Fruit fly (Drosophila melanogaster) whole organism, embryonic: ENCODE data around the gene ec.

Experiments
- Adf1 ChIP-seq: fragments of 200-800 bp; sonication (Bioruptor generic); IDR thresholded peaks from 2 replicates; pipeline ENCODE4 v1.3.6; 2022; ENCODE audit warnings: missing biosample characterization, missing genetic modification characterization
- Aef1 ChIP-seq: fragments of 200-800 bp; sonication (Bioruptor generic); IDR thresholded peaks from 3 replicates; pipeline ENCODE4 v1.3.6; 2022; ENCODE audit warnings: missing biosample characterization, missing genetic modification characterization
- CG10462 ChIP-seq: fragments of 200-800 bp; sonication (Bioruptor generic); optimal IDR thresholded peaks from 2 replicates; lab custom pipeline; 2016; ENCODE audit warnings: missing biosample characterization, missing genetic modification characterization
- CG10959 ChIP-seq: fragments of 200-800 bp; sonication (Bioruptor generic); IDR thresholded peaks from 2 replicates; pipeline ENCODE4 v1.3.6; 2022; ENCODE audit warnings: missing biosample characterization, missing genetic modification characterization
- CG12104 ChIP-seq: fragments of 200-800 bp; sonication (Bioruptor generic); optimal IDR thresholded peaks from 3 replicates; lab custom pipeline; 2016; ENCODE audit warnings: missing biosample characterization, missing genetic modification characterization
- CG12391 ChIP-seq: fragments of 200-800 bp; sonication (Bioruptor generic); optimal IDR thresholded peaks from 3 replicates; lab custom pipeline; 2018; ENCODE audit warnings: missing biosample characterization, mild to moderate bottlenecking, missing genetic modification characterization, moderate library complexity
- CG1529 ChIP-seq: fragments of 200-800 bp; sonication (Bioruptor generic); optimal IDR thresholded peaks from 3 replicates; lab custom pipeline; 2018; ENCODE audit warnings: missing biosample characterization, missing genetic modification characterization
- CG15514 ChIP-seq: fragments of 200-800 bp; sonication (Bioruptor generic); optimal IDR thresholded peaks from 3 replicates; lab custom pipeline; 2017; ENCODE audit warnings: missing biosample characterization, missing genetic modification characterization, mild to moderate bottlenecking, moderate library complexity, missing genetic modification reagents
- CG1602 ChIP-seq: fragments of 200-800 bp; sonication (Bioruptor generic); optimal IDR thresholded peaks from 3 replicates; lab custom pipeline; 2016; ENCODE audit warnings: missing biosample characterization, missing genetic modification characterization
- CG1603 ChIP-seq: fragments of 200-800 bp; sonication (Bioruptor generic); optimal IDR thresholded peaks from 2 replicates; lab custom pipeline; 2019; ENCODE audit warnings: missing biosample characterization, mild to moderate bottlenecking, missing genetic modification characterization, moderate library complexity
- CG17385 ChIP-seq: fragments of 200-800 bp; sonication (Bioruptor generic); optimal IDR thresholded peaks from 3 replicates; lab custom pipeline; 2018; ENCODE audit warnings: missing biosample characterization, mild to moderate bottlenecking, missing genetic modification characterization
- CG1792 ChIP-seq: fragments of 200-800 bp; sonication (Bioruptor generic); optimal IDR thresholded peaks from 2 replicates; lab custom pipeline; 2016; ENCODE audit warnings: missing biosample characterization, missing genetic modification characterization
- CG2199 ChIP-seq: fragments of 200-800 bp; sonication (Bioruptor generic); IDR thresholded peaks from 3 replicates; pipeline ENCODE4 v1.3.6; 2022; ENCODE audit warnings: missing biosample characterization, missing genetic modification characterization
- CG31441 ChIP-seq: fragments of 200-800 bp; sonication (Bioruptor generic); IDR thresholded peaks from 2 replicates; pipeline ENCODE4 v1.3.6; 2022; ENCODE audit warnings: missing biosample characterization, missing genetic modification characterization
- CG33213 ChIP-seq: fragments of 200-800 bp; sonication (Bioruptor generic); optimal IDR thresholded peaks from 3 replicates; lab custom pipeline; 2016; ENCODE audit warnings: missing biosample characterization, missing genetic modification characterization
- CG34422 ChIP-seq: fragments of 200-800 bp; sonication (Bioruptor generic); IDR thresholded peaks from 3 replicates; pipeline ENCODE4 v1.3.6; 2022; ENCODE audit warnings: missing biosample characterization, missing genetic modification characterization
- CG3847 ChIP-seq: fragments of 200-800 bp; sonication (Bioruptor generic); IDR thresholded peaks from 2 replicates; pipeline ENCODE4 v1.3.6; 2022; ENCODE audit warnings: missing biosample characterization, missing genetic modification characterization
- CG6689 ChIP-seq: fragments of 200-800 bp; sonication (Bioruptor generic); IDR thresholded peaks from 2 replicates; pipeline ENCODE4 v1.3.6; 2022; ENCODE audit warnings: missing biosample characterization, missing genetic modification characterization
- CG7372 ChIP-seq: fragments of 200-800 bp; sonication (Bioruptor generic); IDR thresholded peaks from 2 replicates; pipeline ENCODE4 v1.3.6; 2022; ENCODE audit warnings: missing biosample characterization, missing genetic modification characterization
- CoRest ChIP-seq: fragments of 200-800 bp; sonication (Bioruptor generic); optimal IDR thresholded peaks from 3 replicates; lab custom pipeline; 2018; ENCODE audit warnings: missing biosample characterization, mild to moderate bottlenecking, missing genetic modification characterization, moderate library complexity
- E2f2 ChIP-seq: fragments of 200-800 bp; sonication (Bioruptor generic); IDR thresholded peaks from 2 replicates; pipeline ENCODE4 v1.3.6; 2022; ENCODE audit warnings: missing biosample characterization, missing genetic modification characterization
- Max ChIP-seq: fragments of 200-800 bp; sonication (Bioruptor generic); optimal IDR thresholded peaks from 2 replicates; lab custom pipeline; 2016; ENCODE audit warnings: missing biosample characterization, mild to moderate bottlenecking, missing genetic modification characterization
- Oli ChIP-seq: fragments of 200-800 bp; sonication (Bioruptor generic); optimal IDR thresholded peaks from 2 replicates; lab custom pipeline; 2018; ENCODE audit warnings: missing biosample characterization, mild to moderate bottlenecking, missing genetic modification characterization, moderate library complexity
- Spps ChIP-seq: fragments of 200-800 bp; sonication (Bioruptor generic); optimal IDR thresholded peaks from 2 replicates; lab custom pipeline; 2018; ENCODE audit warnings: missing biosample characterization, mild to moderate bottlenecking, missing genetic modification characterization
- Taf1 ChIP-seq: fragments of 200-800 bp; sonication (Bioruptor generic); IDR thresholded peaks from 2 replicates; pipeline ENCODE4 v1.3.6; 2022; ENCODE audit warnings: missing biosample characterization, missing genetic modification characterization
- Xrp1 ChIP-seq: fragments of 200-800 bp; sonication (Bioruptor generic); IDR thresholded peaks from 2 replicates; pipeline ENCODE4 v1.3.6; 2022; ENCODE audit warnings: missing biosample characterization, missing genetic modification characterization
- az2 ChIP-seq: fragments of 200-800 bp; sonication (Bioruptor generic); optimal IDR thresholded peaks from 3 replicates; lab custom pipeline; 2016; ENCODE audit warnings: missing biosample characterization, missing genetic modification characterization
- bigmax ChIP-seq: fragments of 200-800 bp; sonication (Bioruptor generic); optimal IDR thresholded peaks from 2 replicates; lab custom pipeline; 2018; ENCODE audit warnings: missing biosample characterization, mild to moderate bottlenecking, missing genetic modification characterization
- cas ChIP-seq: fragments of 200-800 bp; sonication (Bioruptor generic); IDR thresholded peaks from 2 replicates; pipeline ENCODE4 v1.3.6; 2022; ENCODE audit warnings: missing biosample characterization, missing genetic modification characterization
- chn ChIP-seq: fragments of 200-800 bp; sonication (Bioruptor generic); optimal IDR thresholded peaks from 2 replicates; lab custom pipeline; 2016; ENCODE audit warnings: missing biosample characterization, missing genetic modification characterization
- crol ChIP-seq: fragments of 200-800 bp; sonication (Bioruptor generic); IDR thresholded peaks from 2 replicates; pipeline ENCODE4 v1.3.6; 2022; ENCODE audit warnings: missing biosample characterization, missing genetic modification characterization
- crp ChIP-seq, 2 experiments: fragments of 200-800 bp; sonication (Bioruptor generic); optimal IDR thresholded peaks; 2 replicates in 1 of 2; 3 replicates in 1 of 2; lab custom pipeline; 2017; ENCODE audit warnings: missing biosample characterization in 2 of 2, missing genetic modification characterization in 2 of 2, mild to moderate bottlenecking in 1 of 2, moderate library complexity in 1 of 2
- dpn ChIP-seq, 2 experiments: fragments of 200-800 bp; sonication (Bioruptor generic); optimal IDR thresholded peaks; 3 replicates each; lab custom pipeline; 2016; ENCODE audit warnings: missing biosample characterization in 2 of 2, missing genetic modification characterization in 2 of 2
- gce ChIP-seq: fragments of 200-800 bp; sonication (Bioruptor generic); IDR thresholded peaks from 3 replicates; pipeline ENCODE4 v1.3.6; 2022; ENCODE audit warnings: missing biosample characterization, missing genetic modification characterization
- gcm ChIP-seq: fragments of 200-800 bp; sonication (Bioruptor generic); optimal IDR thresholded peaks from 2 replicates; lab custom pipeline; 2019; ENCODE audit warnings: missing biosample characterization, mild to moderate bottlenecking, missing genetic modification characterization, moderate library complexity
- ham ChIP-seq: fragments of 200-800 bp; sonication (Bioruptor generic); IDR thresholded peaks from 2 replicates; pipeline ENCODE4 v1.3.6; 2022; ENCODE audit warnings: missing biosample characterization, missing genetic modification characterization
- hbn ChIP-seq: fragments of 200-800 bp; sonication (Bioruptor generic); IDR thresholded peaks from 2 replicates; pipeline ENCODE4 v1.3.6; 2022; ENCODE audit warnings: missing biosample characterization, missing genetic modification characterization; ENCODE audit not compliant: partially characterized antibody
- lbe ChIP-seq: fragments of 200-800 bp; sonication (Bioruptor generic); optimal IDR thresholded peaks from 2 replicates; lab custom pipeline; 2016; ENCODE audit warnings: missing biosample characterization, mild to moderate bottlenecking, missing genetic modification characterization
- lmd ChIP-seq: fragments of 200-800 bp; sonication (Bioruptor generic); IDR thresholded peaks from 2 replicates; pipeline ENCODE4 v1.3.6; 2022; ENCODE audit warnings: missing biosample characterization, missing genetic modification characterization
- luna ChIP-seq: fragments of 200-800 bp; sonication (Bioruptor generic); optimal IDR thresholded peaks from 2 replicates; lab custom pipeline; 2016; ENCODE audit warnings: missing biosample characterization, missing genetic modification characterization
- nom ChIP-seq: fragments of 200-800 bp; sonication (Bioruptor generic); optimal IDR thresholded peaks from 2 replicates; lab custom pipeline; 2017; ENCODE audit warnings: missing biosample characterization, missing genetic modification characterization, mild to moderate bottlenecking, moderate library complexity, missing genetic modification reagents
- pan ChIP-seq, 4 experiments: fragments of >200 bp in 3 of 4; fragments of 200-800 bp in 1 of 4; sonication (Bioruptor generic) in 1 of 4; optimal IDR thresholded peaks in 3 of 4; IDR thresholded peaks in 1 of 4; 2 replicates each; pipeline versions ENCODE4 v1.3.6 to Lab custom; 2017 to 2022; ENCODE audit warnings: missing biosample characterization in 2 of 4, missing genetic modification characterization in 2 of 4, mixed read lengths in 1 of 4
- pfk ChIP-seq: fragments of 200-800 bp; sonication (Bioruptor generic); optimal IDR thresholded peaks from 2 replicates; lab custom pipeline; 2018; ENCODE audit warnings: missing biosample characterization, mild to moderate bottlenecking, missing genetic modification characterization, moderate library complexity
- phol ChIP-seq: fragments of 200-800 bp; sonication (Bioruptor generic); optimal IDR thresholded peaks from 3 replicates; lab custom pipeline; 2018; ENCODE audit warnings: missing biosample characterization, mild to moderate bottlenecking, missing genetic modification characterization, moderate library complexity
- prd ChIP-seq, 3 experiments: fragments of >200 bp in 2 of 3; fragments of 200-800 bp in 1 of 3; sonication (Bioruptor generic) in 1 of 3; optimal IDR thresholded peaks in 2 of 3; IDR thresholded peaks in 1 of 3; 2 replicates in 2 of 3; 3 replicates in 1 of 3; pipeline versions ENCODE4 v1.3.6 to Lab custom; 2017 to 2022; ENCODE audit warnings: missing biosample characterization in 1 of 3, missing genetic modification characterization in 1 of 3
- repo ChIP-seq: fragments of 200-800 bp; sonication (Bioruptor generic); optimal IDR thresholded peaks from 2 replicates; lab custom pipeline; 2016; ENCODE audit warnings: missing biosample characterization, missing genetic modification characterization
- sc ChIP-seq, 3 experiments: fragments of >200 bp in 2 of 3; fragments of 200-800 bp in 1 of 3; sonication (Bioruptor generic) in 1 of 3; optimal IDR thresholded peaks; 2 replicates in 2 of 3; 3 replicates in 1 of 3; lab custom pipeline; 2017; ENCODE audit warnings: mild to moderate bottlenecking in 1 of 3, missing biosample characterization in 1 of 3, missing genetic modification characterization in 1 of 3, missing genetic modification reagents in 1 of 3
- sens ChIP-seq: fragments of 200-800 bp; sonication (Bioruptor generic); peaks from one replicate; lab custom pipeline; 2016; ENCODE audit warnings: missing biosample characterization, missing genetic modification characterization
- tx ChIP-seq: fragments of 200-800 bp; sonication (Bioruptor generic); optimal IDR thresholded peaks from 2 replicates; lab custom pipeline; 2016; ENCODE audit warnings: missing biosample characterization, missing genetic modification characterization

ec gene

dm6 chrX:3774277-3774676 is 37.2 kb upstream of the ec start (continued):
- peak; percentile 83 for TF ChIP-seq repo
- TF ChIP-seq Spps (tag; lab: Kevin White, UChicago): peak; percentile 41
- TF ChIP-seq crol (GFP tag; lab: Robert Waterston, UW): no peak
- TF ChIP-seq gce: peak; percentile 71; the same call in 1 of the 3 replicates
- peak; percentile 79 for TF ChIP-seq CG12104 (GFP tag; lab: Kevin White, UChicago)
- TF ChIP-seq CG34422 (GFP tag; lab: Robert Waterston, UW): peak; percentile 92
- TF ChIP-seq Oli (tag; lab: Kevin White, UChicago): peak; percentile 88
- peak; percentile 58 for TF ChIP-seq CG1529
- peak; percentile 91 for TF ChIP-seq luna (GFP tag; lab: Kevin White, UChicago)
- peak; percentile 70 for TF ChIP-seq CG10462 (GFP tag; lab: Kevin White, UChicago)
- TF ChIP-seq CG1792 (GFP tag; lab: Kevin White, UChicago): peak; percentile 86
- TF ChIP-seq CG10959 (GFP tag; lab: Robert Waterston, UW): peak; percentile 69
- TF ChIP-seq Aef1: peak; percentile 91
- peak; percentile 91 for TF ChIP-seq CG6689 (GFP tag; lab: Robert Waterston, UW)
- peak; percentile 71 for TF ChIP-seq E2f2 (GFP tag; lab: Robert Waterston, UW)
- TF ChIP-seq sens (GFP tag; lab: Kevin White, UChicago): peak; percentile 97
- peak; percentile 88 for TF ChIP-seq CG31441
- TF ChIP-seq pfk (GFP tag; lab: Kevin White, UChicago): peak; percentile 22
- TF ChIP-seq cas: peak; percentile 92
- TF ChIP-seq CG15514 (GFP tag; lab: Kevin White, UChicago): peak; percentile 86
- peak; percentile 91 for TF ChIP-seq Taf1 (GFP tag; lab: Robert Waterston, UW)
- peak; percentile 93 for TF ChIP-seq CoRest (tag; lab: Kevin White, UChicago)
- no peak for TF ChIP-seq sc (optimal IDR thresholded peaks at IDR 0.05; lab: Kevin White, UChicago)
- peak; percentile 34 for TF ChIP-seq sc (GFP tag; optimal IDR thresholded peaks at IDR 0.05; lab: Kevin White, UChicago)
- peak; percentile 94 for TF ChIP-seq CG3847 (GFP tag; lab: Robert Waterston, UW)
- peak; percentile 73 for TF ChIP-seq lbe (GFP tag; lab: Kevin White, UChicago)
- peak; percentile 80 for TF ChIP-seq phol (tag; lab: Kevin White, UChicago)
- TF ChIP-seq crp (GFP tag; optimal IDR thresholded peaks at IDR 0.05; lab: Kevin White, UChicago): peak in 1 of 2 experiments; percentile 50
- peak; percentile 89 for TF ChIP-seq Xrp1 (GFP tag; lab: Robert Waterston, UW)
- peak; percentile 23 for TF ChIP-seq bigmax (GFP tag; lab: Kevin White, UChicago)
- TF ChIP-seq tx (GFP tag; lab: Kevin White, UChicago): peak; percentile 85
- TF ChIP-seq CG1603 (tag; lab: Kevin White, UChicago): peak; percentile 79
- TF ChIP-seq CG33213 (GFP tag; lab: Kevin White, UChicago): peak; percentile 69
- TF ChIP-seq prd (optimal IDR thresholded peaks at IDR 0.05; lab: Kevin White, UChicago): no peak
- peak; percentile 95 for TF ChIP-seq prd (GFP tag; IDR thresholded peaks at IDR 0.05; lab: Robert Waterston, UW)
- peak; percentile 71; the same call in 1 of the 3 replicates for TF ChIP-seq CG2199
- TF ChIP-seq nom: peak; percentile 24
- TF ChIP-seq az2 (GFP tag; lab: Kevin White, UChicago): peak; percentile 84
- TF ChIP-seq gcm: peak; percentile 74
- no peak for TF ChIP-seq pan (optimal IDR thresholded peaks at IDR 0.05; lab: Kevin White, UChicago)
- peak in 1 of 2 experiments; percentile 95 for TF ChIP-seq pan (GFP tag; optimal IDR thresholded peaks at IDR 0.05 in 1 of 2, IDR thresholded peaks at IDR 0.05 in 1 of 2)
- TF ChIP-seq CG17385 (GFP tag; lab: Kevin White, UChicago): peak; percentile 89
- peak; percentile 90 to 92 for TF ChIP-seq dpn (GFP tag; optimal IDR thresholded peaks at IDR 0.05; lab: Kevin White, UChicago)
- peak; percentile 94 for TF ChIP-seq CG7372 (GFP tag; lab: Robert Waterston, UW)
- TF ChIP-seq Adf1: peak; percentile 79
- peak; percentile 75; the same call in 1 of the 2 replicates for TF ChIP-seq ham (GFP tag; lab: Robert Waterston, UW)
- peak; percentile 90 for TF ChIP-seq CG12391
- peak; percentile 74 for TF ChIP-seq Max (GFP tag; lab: Kevin White, UChicago)
- TF ChIP-seq CG1602: peak; percentile 72
- TF ChIP-seq chn (GFP tag; lab: Kevin White, UChicago): peak; percentile 68
- TF ChIP-seq lmd (GFP tag; lab: Robert Waterston, UW): peak; percentile 94
- no peak for TF ChIP-seq hbn (GFP tag; lab: Robert Waterston, UW)
